Fruit fly (Drosophila melanogaster) S2 (cell line): ENCODE data around the gene step.

Experiments used
- CG8478 ChIP-seq: fragments of >200 bp; optimal IDR thresholded peaks from 2 replicates; lab custom pipeline; 2018
- CTCF ChIP-seq, 2 experiments: fragments of >200 bp; optimal IDR thresholded peaks; 2 replicates each; lab custom pipeline; 2018

DNA sequence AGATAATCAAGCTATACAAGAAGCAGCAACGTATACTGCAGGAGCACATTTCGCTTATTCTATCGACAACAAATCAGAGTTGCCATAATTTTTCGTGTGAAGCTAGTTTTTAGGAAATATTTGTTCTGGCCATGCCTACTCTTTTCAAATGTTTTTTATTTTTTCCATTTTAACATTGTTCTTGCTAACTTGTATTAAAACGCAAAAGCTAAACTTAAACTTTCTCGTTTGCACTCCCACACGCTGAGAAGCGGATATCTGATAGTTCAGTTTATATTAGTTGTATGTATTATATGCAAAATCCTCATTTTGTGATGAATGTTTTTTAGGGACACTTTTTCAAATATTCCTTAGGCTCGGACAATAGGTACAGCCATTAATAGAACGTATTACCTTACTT is 26.7 kb upstream of the step start, which contains the start of gene CG11630:
- TF ChIP-seq CG8478 (no peak), CTCF (optimal IDR thresholded peaks at IDR 0.05; lab: Kevin White, UChicago) (no peak)
